Fruit fly (Drosophila melanogaster): ENCODE data around the gene CG15347.

Gene CG15347

DNA sequence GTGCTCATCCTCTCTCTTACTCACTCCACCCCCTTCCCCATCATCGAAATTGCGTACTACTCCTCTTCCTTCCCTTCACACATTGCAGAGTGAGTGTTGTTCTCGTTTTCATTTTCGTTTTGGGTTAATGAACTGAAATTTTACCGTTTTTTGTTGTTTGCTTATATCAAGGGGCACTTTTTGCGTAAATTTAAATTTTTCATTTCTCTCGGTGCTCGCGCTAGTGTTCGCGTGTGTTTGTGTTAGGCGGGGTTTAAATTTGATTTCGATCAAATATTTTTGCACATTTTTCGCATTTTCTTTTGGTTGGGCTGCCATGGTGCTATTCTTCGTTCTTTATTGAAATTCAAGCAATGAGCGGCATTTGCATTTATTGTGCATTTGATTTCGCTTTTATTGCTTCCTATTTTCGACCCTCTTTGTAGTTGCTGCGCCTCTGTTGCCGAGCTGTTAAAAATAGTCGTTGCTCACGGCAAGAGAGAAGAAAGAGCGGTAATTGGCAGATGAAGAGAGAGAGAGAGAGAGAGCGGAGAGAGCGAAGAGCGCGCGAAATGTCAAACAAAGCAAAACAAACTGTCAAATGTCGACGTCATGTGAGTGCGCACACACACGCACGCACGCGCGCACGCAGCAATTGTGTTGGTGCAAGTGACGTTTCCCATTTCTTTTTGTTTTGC is 39.8 kb downstream of the CG15347 start (continued):
- peak; percentile 98 for TF ChIP-seq Dif (GFP tag; optimal IDR thresholded peaks at IDR 0.05; ENCODE audit: partially characterized antibody)
- TF ChIP-seq pan (optimal IDR thresholded peaks at IDR 0.05): peak; percentile 78
- no peak for TF ChIP-seq Myc (optimal IDR thresholded peaks at IDR 0.05)
- TF ChIP-seq usp (GFP tag; optimal IDR thresholded peaks at IDR 0.05): no peak
- peak; percentile 20 for TF ChIP-seq HLH106 (tag; optimal IDR thresholded peaks at IDR 0.05)
- no peak for TF ChIP-seq Rel (GFP tag; optimal IDR thresholded peaks at IDR 0.05)
- peak; percentile 48 for TF ChIP-seq Rel (tag; optimal IDR thresholded peaks at IDR 0.05)
- TF ChIP-seq OdsH (GFP tag; optimal IDR thresholded peaks at IDR 0.05): peak; percentile 38
- TF ChIP-seq dsf (GFP tag; optimal IDR thresholded peaks at IDR 0.05; ENCODE audit: borderline replicate concordance): no peak
- no peak for TF ChIP-seq GATAd (GFP tag; optimal IDR thresholded peaks at IDR 0.05)
- TF ChIP-seq CG9705 (GFP tag; optimal IDR thresholded peaks at IDR 0.05): no peak
- TF ChIP-seq dmrt93B (GFP tag; optimal IDR thresholded peaks at IDR 0.05): no peak
- TF ChIP-seq Hr78 (GFP tag; optimal IDR thresholded peaks at IDR 0.05): no peak
- TF ChIP-seq N (GFP tag; optimal IDR thresholded peaks at IDR 0.05): peak; percentile 80
- TF ChIP-seq rgr (GFP tag; optimal IDR thresholded peaks at IDR 0.05): peak; percentile 48
- TF ChIP-seq CrebA (GFP tag; optimal IDR thresholded peaks at IDR 0.05; ENCODE audit: borderline replicate concordance): no peak
- TF ChIP-seq Hnf4 (GFP tag; optimal IDR thresholded peaks at IDR 0.05): no peak
- TF ChIP-seq jim (GFP tag; optimal IDR thresholded peaks at IDR 0.05): no peak
- no peak for TF ChIP-seq CG32264 (GFP tag; optimal IDR thresholded peaks at IDR 0.05)
- TF ChIP-seq sage (GFP tag; optimal IDR thresholded peaks at IDR 0.05): peak; percentile 44

DNA sequence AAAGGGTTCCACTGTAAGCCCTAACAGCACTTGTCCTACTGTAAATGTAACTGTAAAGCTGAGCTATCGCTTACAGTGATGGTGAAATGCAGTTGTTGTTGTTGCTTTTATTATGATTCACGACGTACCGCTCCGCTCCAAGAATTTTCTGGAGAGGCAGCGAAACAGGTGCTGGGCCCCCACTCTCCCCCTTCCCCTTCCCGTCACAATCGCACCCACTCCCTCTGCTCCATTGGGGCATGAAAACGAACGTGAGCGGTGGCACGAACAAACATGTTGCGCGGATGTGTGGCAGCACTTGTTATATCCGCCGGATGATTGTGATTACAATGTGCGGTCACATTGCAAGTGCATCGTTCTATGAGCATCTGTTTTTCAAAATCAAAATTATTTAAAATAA is 41.2 kb downstream of the CG15347 start:
- TF ChIP-seq OdsH (GFP tag; optimal IDR thresholded peaks at IDR 0.05) (no peak), br (GFP tag; optimal IDR thresholded peaks at IDR 0.05) (no peak), lola (GFP tag; optimal IDR thresholded peaks at IDR 0.05) (no peak), Sp1 (GFP tag; optimal IDR thresholded peaks at IDR 0.05) (no peak), Hnf4 (GFP tag; optimal IDR thresholded peaks at IDR 0.05) (no peak), Myc (optimal IDR thresholded peaks at IDR 0.05) (no peak), jim (GFP tag; optimal IDR thresholded peaks at IDR 0.05) (no peak), tai (GFP tag; optimal IDR thresholded peaks at IDR 0.05) (no peak), rgr (GFP tag; optimal IDR thresholded peaks at IDR 0.05) (no peak), pan (optimal IDR thresholded peaks at IDR 0.05) (no peak), foxo (GFP tag; optimal IDR thresholded peaks at IDR 0.05) (no peak), brk (GFP tag; optimal IDR thresholded peaks at IDR 0.05) (no peak), N (GFP tag; optimal IDR thresholded peaks at IDR 0.05) (no peak), usp (GFP tag; optimal IDR thresholded peaks at IDR 0.05) (no peak), CG32264 (GFP tag; optimal IDR thresholded peaks at IDR 0.05) (no peak), Dfd (GFP tag; optimal IDR thresholded peaks at IDR 0.05) (no peak), Mio (GFP tag; optimal IDR thresholded peaks at IDR 0.05) (no peak), Hr83 (GFP tag; optimal IDR thresholded peaks at IDR 0.05; ENCODE audit: poor library complexity, severe bottlenecking) (no peak), Rel (GFP tag; optimal IDR thresholded peaks at IDR 0.05) (no peak), Rel (tag; optimal IDR thresholded peaks at IDR 0.05) (no peak), woc (GFP tag; optimal IDR thresholded peaks at IDR 0.05) (no peak)

DNA sequence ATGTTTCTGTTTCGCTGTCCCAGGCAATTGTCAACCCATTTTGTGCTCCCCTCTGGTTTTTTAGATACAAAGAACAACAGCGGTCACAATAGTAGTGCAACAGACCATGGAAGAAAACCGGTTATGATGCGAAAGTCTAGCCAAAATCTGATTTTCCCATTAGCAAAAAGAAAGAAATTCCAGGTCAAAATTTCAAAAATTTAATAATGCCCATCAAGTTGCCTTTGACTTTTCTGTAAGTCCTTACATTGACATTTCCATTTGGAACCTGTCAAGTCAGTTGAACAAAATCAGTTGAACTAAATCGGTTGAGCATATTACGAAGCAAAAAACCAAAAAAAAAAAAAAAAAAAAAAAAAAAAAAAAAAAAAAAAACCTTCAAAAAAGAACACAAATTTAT is 43.7 kb downstream of the CG15347 start:
- TF ChIP-seq Mio (GFP tag; optimal IDR thresholded peaks at IDR 0.05): no peak
- TF ChIP-seq Myc (optimal IDR thresholded peaks at IDR 0.05): no peak
- TF ChIP-seq fru (GFP tag; optimal IDR thresholded peaks at IDR 0.05): no peak
- TF ChIP-seq N (GFP tag; optimal IDR thresholded peaks at IDR 0.05): no peak

DNA sequence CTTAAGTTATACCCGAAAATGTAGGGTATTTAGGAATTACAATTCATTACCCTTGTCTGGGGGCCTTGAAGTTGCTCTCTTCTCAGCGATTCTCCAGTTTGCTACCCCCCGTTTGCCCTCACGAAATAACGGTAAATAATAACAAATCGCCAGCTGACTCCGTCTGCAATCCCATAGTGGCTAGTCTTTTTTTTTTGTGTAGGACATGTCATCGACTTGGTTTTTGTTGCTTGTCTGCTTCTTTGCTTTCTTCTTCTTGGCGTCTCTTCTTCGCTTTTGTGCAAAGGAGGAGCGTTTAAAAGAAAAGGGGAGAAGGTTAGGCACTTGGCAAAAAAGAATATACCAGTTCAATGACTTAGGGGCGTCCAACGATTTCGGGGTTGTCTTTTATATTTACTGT is 44.5 kb downstream of the CG15347 start:
- TF ChIP-seq CG32264 (GFP tag; optimal IDR thresholded peaks at IDR 0.05): no peak
- TF ChIP-seq foxo (GFP tag; optimal IDR thresholded peaks at IDR 0.05): no peak
- TF ChIP-seq rgr (GFP tag; optimal IDR thresholded peaks at IDR 0.05): no peak
- TF ChIP-seq psq (GFP tag; optimal IDR thresholded peaks at IDR 0.05): peak; percentile 70

DNA sequence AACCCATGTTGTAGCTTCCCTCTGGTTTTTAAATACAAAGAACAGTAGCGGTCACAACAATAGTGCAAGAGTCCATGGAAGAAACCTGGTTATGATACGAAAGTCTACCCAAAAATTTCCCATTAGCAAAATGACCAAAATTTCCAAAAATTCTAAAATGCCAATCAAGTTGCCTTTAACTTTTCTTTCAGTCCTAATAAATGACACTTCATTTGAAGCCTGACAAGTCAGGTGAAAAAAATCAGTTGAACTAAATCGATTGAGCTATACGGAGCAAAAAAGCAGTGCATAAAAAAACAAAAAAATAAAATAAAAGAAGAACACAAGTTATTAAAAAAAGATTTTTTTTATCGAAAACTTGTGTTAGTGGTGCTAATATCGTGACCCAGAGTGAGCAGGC is 45.1 kb downstream of the CG15347 start:
- no peak for TF ChIP-seq OdsH (GFP tag; optimal IDR thresholded peaks at IDR 0.05)
- no peak for TF ChIP-seq Hnf4 (GFP tag; optimal IDR thresholded peaks at IDR 0.05)
- no peak for TF ChIP-seq ey (GFP tag; optimal IDR thresholded peaks at IDR 0.05)
- no peak for TF ChIP-seq dmrt93B (GFP tag; optimal IDR thresholded peaks at IDR 0.05)
- no peak for TF ChIP-seq woc (GFP tag; optimal IDR thresholded peaks at IDR 0.05)
- no peak for TF ChIP-seq br (GFP tag; optimal IDR thresholded peaks at IDR 0.05)
- TF ChIP-seq tai (GFP tag; optimal IDR thresholded peaks at IDR 0.05): no peak
- no peak for TF ChIP-seq CrebA (GFP tag; optimal IDR thresholded peaks at IDR 0.05; ENCODE audit: borderline replicate concordance)
- TF ChIP-seq Dfd (GFP tag; optimal IDR thresholded peaks at IDR 0.05): no peak

Measured in whole organism, wandering third instar larva.